Fruit fly (Drosophila melanogaster): Measurements from ENCODE around the gene CG18789.

Gene CG18789

dm6 chr2L:12044613-12045350 lies 49.5 kb upstream of the CG18789 start, which contains the start of gene CG6785 (continued):
- TF ChIP-seq emc (GFP tag; optimal IDR thresholded peaks at IDR 0.05) (no peak), cas (GFP tag; IDR thresholded peaks at IDR 0.05) (no peak), CG3995 (GFP tag; optimal IDR thresholded peaks at IDR 0.05) (peak; percentile 24), bab2 (GFP tag; optimal IDR thresholded peaks at IDR 0.05) (peak; percentile 92), CG10147 (GFP tag; optimal IDR thresholded peaks at IDR 0.05) (peak; percentile 52), CG17802 (tag; optimal IDR thresholded peaks at IDR 0.05) (peak; percentile 24), lmd (GFP tag; IDR thresholded peaks at IDR 0.05) (no peak), CG33213 (GFP tag; optimal IDR thresholded peaks at IDR 0.05) (peak; percentile 86), nau (GFP tag; optimal IDR thresholded peaks at IDR 0.05) (peak; percentile 61), CG5953 (GFP tag; IDR thresholded peaks at IDR 0.05) (peak; percentile 68; the same call in 1 of the 2 replicates), CG2116 (GFP tag; optimal IDR thresholded peaks at IDR 0.05) (peak; percentile 79), slp2 (GFP tag; optimal IDR thresholded peaks at IDR 0.05) (peak; percentile 74), fd3F (GFP tag; optimal IDR thresholded peaks at IDR 0.05) (peak; percentile 65), CG4707 (GFP tag; optimal IDR thresholded peaks at IDR 0.05) (peak; percentile 95), CG10565 (GFP tag; optimal IDR thresholded peaks at IDR 0.05) (no peak), CG15601 (tag; optimal IDR thresholded peaks at IDR 0.05) (peak; percentile 92), CG1602 (GFP tag; optimal IDR thresholded peaks at IDR 0.05) (peak; percentile 65), D19A (tag; optimal IDR thresholded peaks at IDR 0.05) (peak; percentile 67), CG32532 (GFP tag; IDR thresholded peaks at IDR 0.05) (peak; percentile 38; the same call in 1 of the 2 replicates), sug (tag; optimal IDR thresholded peaks at IDR 0.05) (peak; percentile 57), jumu (GFP tag; optimal IDR thresholded peaks at IDR 0.05) (peak; percentile 38), CG8290 (GFP tag; optimal IDR thresholded peaks at IDR 0.05) (peak; percentile 74), CG8290 (tag; optimal IDR thresholded peaks at IDR 0.05) (peak; percentile 84 to 93), ac (GFP tag; optimal IDR thresholded peaks at IDR 0.05) (peak; percentile 78), CG13624 (GFP tag; optimal IDR thresholded peaks at IDR 0.05) (peak; percentile 94), Dip2 (GFP tag; IDR thresholded peaks at IDR 0.05) (no peak), gce (GFP tag; IDR thresholded peaks at IDR 0.05) (peak; percentile 68; the same call in 1 of the 3 replicates), CG31224 (GFP tag; IDR thresholded peaks at IDR 0.05) (no peak), CG9437 (GFP tag; optimal IDR thresholded peaks at IDR 0.05) (peak; percentile 25), zen2 (GFP tag; IDR thresholded peaks at IDR 0.05; ENCODE audit: partially characterized antibody) (no peak), bigmax (GFP tag; optimal IDR thresholded peaks at IDR 0.05) (peak; percentile 52), CG7963 (GFP tag; IDR thresholded peaks at IDR 0.05; ENCODE audit: partially characterized antibody) (no peak), shn (GFP tag; optimal IDR thresholded peaks at IDR 0.05) (peak; percentile 68), Sox100B (GFP tag; optimal IDR thresholded peaks at IDR 0.05) (peak; percentile 90), CG13424 (tag; optimal IDR thresholded peaks at IDR 0.05) (peak; percentile 73), eve (GFP tag; optimal IDR thresholded peaks at IDR 0.05) (no peak), CG9215 (GFP tag; IDR thresholded peaks at IDR 0.05) (no peak), CG11398 (GFP tag; optimal IDR thresholded peaks at IDR 0.05) (peak; percentile 94), insv (GFP tag; optimal IDR thresholded peaks at IDR 0.05) (peak in 1 of 2 experiments; percentile 77), CG10959 (GFP tag; IDR thresholded peaks at IDR 0.05) (0 out of 2 replicates have a peak, but pooled peaks have one; percentile 11), CG15269 (tag; optimal IDR thresholded peaks at IDR 0.05) (peak; percentile 79), hbn (GFP tag; IDR thresholded peaks at IDR 0.05; ENCODE audit: partially characterized antibody) (no peak), PHDP (tag; optimal IDR thresholded peaks at IDR 0.05) (peak; percentile 89), CG1024 (GFP tag; IDR thresholded peaks at IDR 0.05) (peak; percentile 57; the same call in 1 of the 2 replicates), CG4730 (GFP tag; IDR thresholded peaks at IDR 0.05) (no peak), cg (GFP tag; optimal IDR thresholded peaks at IDR 0.05) (peak; percentile 43), Ada2b (GFP tag; IDR thresholded peaks at IDR 0.05) (no peak), Hand (GFP tag; optimal IDR thresholded peaks at IDR 0.05) (peak; percentile 78), Fer2 (tag; optimal IDR thresholded peaks at IDR 0.05) (peak; percentile 53), cad (GFP tag; optimal IDR thresholded peaks at IDR 0.05) (no peak)
